Worm (Caenorhabditis elegans) whole organism, young adult: Measurements from ENCODE around the gene ZK930.2.

Source experiments
- B0261.1 ChIP-seq: sonication (generic microtip); optimal IDR thresholded peaks from 2 replicates; lab custom pipeline; 2016; ENCODE audit warnings: mild to moderate bottlenecking, missing genetic modification characterization, moderate library complexity, missing compliant biosample characterization
- B0336.3 ChIP-seq: fragments of 200-800 bp; sonication (Bioruptor generic); IDR thresholded peaks from 2 replicates; pipeline ENCODE4 v1.3.6; 2022; ENCODE audit warnings: missing genetic modification characterization, missing compliant biosample characterization
- C06A6.2 ChIP-seq: fragments of 200-800 bp; sonication (Bioruptor generic); conservative IDR thresholded peaks from 2 replicates; pipeline ENCODE4 v1.3.6; 2022; ENCODE audit warnings: missing genetic modification characterization, missing compliant biosample characterization
- C17E4.6 ChIP-seq: fragments of 200-800 bp; sonication (Bioruptor generic); IDR thresholded peaks from 2 replicates; pipeline ENCODE4 v1.3.6; 2022; ENCODE audit warnings: missing genetic modification reagents, missing genetic modification characterization, missing compliant biosample characterization
- D2030.7 ChIP-seq: fragments of 200-800 bp; sonication (Bioruptor generic); IDR thresholded peaks from 2 replicates; pipeline ENCODE4 v1.3.6; 2022; ENCODE audit warnings: missing genetic modification reagents, missing genetic modification characterization, missing compliant biosample characterization
- F10E7.11 ChIP-seq: sonication (generic microtip); optimal IDR thresholded peaks from 2 replicates; lab custom pipeline; 2017; ENCODE audit warnings: mild to moderate bottlenecking, missing genetic modification characterization, moderate library complexity, missing compliant biosample characterization
- F22D6.2 ChIP-seq: sonication (generic microtip); optimal IDR thresholded peaks from 2 replicates; lab custom pipeline; 2016; ENCODE audit warnings: mild to moderate bottlenecking, missing genetic modification characterization, missing compliant biosample characterization
- F33H1.4 ChIP-seq: fragments of 200-800 bp; sonication (Bioruptor generic); IDR thresholded peaks from 2 replicates; pipeline ENCODE4 v1.3.6; 2022; ENCODE audit warnings: missing genetic modification reagents, missing genetic modification characterization, missing compliant biosample characterization
- F39B2.1 ChIP-seq: fragments of 200-800 bp; sonication (Bioruptor generic); IDR thresholded peaks from 2 replicates; pipeline ENCODE4 v1.3.6; 2022; ENCODE audit warnings: missing genetic modification reagents, missing genetic modification characterization, missing compliant biosample characterization
- F49E8.2 ChIP-seq: sonication (generic microtip); optimal IDR thresholded peaks from 3 replicates; lab custom pipeline; 2017; ENCODE audit warnings: missing genetic modification characterization, mild to moderate bottlenecking, missing compliant biosample characterization, antibody characterized with exemption, moderate library complexity; ENCODE audit not compliant: insufficient read depth
- F52B5.7 ChIP-seq: sonication (generic microtip); optimal IDR thresholded peaks from 2 replicates; lab custom pipeline; 2016; ENCODE audit warnings: mild to moderate bottlenecking, missing genetic modification characterization, missing compliant biosample characterization
- F57A8.1 ChIP-seq: fragments of 200-800 bp; sonication (Bioruptor generic); optimal IDR thresholded peaks from 2 replicates; lab custom pipeline; 2018; ENCODE audit warnings: mild to moderate bottlenecking, missing genetic modification characterization, moderate library complexity, missing compliant biosample characterization
- K11D2.4 ChIP-seq: fragments of 200-800 bp; sonication (Bioruptor generic); IDR thresholded peaks from 2 replicates; pipeline ENCODE4 v1.3.6; 2022; ENCODE audit warnings: missing genetic modification reagents, missing genetic modification characterization, missing compliant biosample characterization
- Y53F4B.3 ChIP-seq: fragments of 200-800 bp; sonication (Bioruptor generic); IDR thresholded peaks from 2 replicates; pipeline ENCODE4 v1.3.6; 2022; ENCODE audit warnings: missing genetic modification reagents, missing genetic modification characterization, missing compliant biosample characterization
- Y53G8AR.9 ChIP-seq: fragments of 200-800 bp; sonication (Bioruptor generic); conservative IDR thresholded peaks from 2 replicates; pipeline ENCODE4 v1.3.6; 2022; ENCODE audit warnings: missing genetic modification reagents, missing genetic modification characterization, missing compliant biosample characterization
- Y95B8A.8 ChIP-seq: fragments of 200-800 bp; sonication (Bioruptor generic); IDR thresholded peaks from 2 replicates; pipeline ENCODE4 v1.3.6; 2022; ENCODE audit warnings: missing genetic modification reagents, missing genetic modification characterization, missing compliant biosample characterization
- ama-1 ChIP-seq, 3 experiments: fragments of 150-350 bp in 1 of 3; sonication (generic microtip) in 2 of 3; optimal IDR thresholded peaks; 2 replicates each; lab custom pipeline; 2014 to 2018; ENCODE audit warnings: missing biosample characterization in 2 of 3, missing genetic modification characterization in 2 of 3, missing genetic modification reagents in 2 of 3
- attf-5 ChIP-seq: fragments of 200-800 bp; sonication (Bioruptor generic); optimal IDR thresholded peaks from 2 replicates; lab custom pipeline; 2018; ENCODE audit warnings: mild to moderate bottlenecking, missing genetic modification characterization, missing compliant biosample characterization
- bed-2 ChIP-seq: fragments of 200-800 bp; sonication (Bioruptor generic); IDR thresholded peaks from 2 replicates; pipeline ENCODE4 v1.3.6; 2022; ENCODE audit warnings: missing genetic modification reagents, missing genetic modification characterization, missing compliant biosample characterization
- ceh-79 ChIP-seq: sonication (generic microtip); optimal IDR thresholded peaks from 2 replicates; lab custom pipeline; 2017; ENCODE audit warnings: mild to moderate bottlenecking, missing genetic modification characterization, missing compliant biosample characterization
- ceh-91 ChIP-seq: fragments of 200-800 bp; sonication (Bioruptor generic); IDR thresholded peaks from 2 replicates; pipeline ENCODE4 v1.3.6; 2022; ENCODE audit warnings: missing genetic modification reagents, missing genetic modification characterization, missing compliant biosample characterization
- chd-7 ChIP-seq: sonication (generic microtip); optimal IDR thresholded peaks from 2 replicates; lab custom pipeline; 2016; ENCODE audit warnings: mild to moderate bottlenecking, missing genetic modification characterization, moderate library complexity, missing compliant biosample characterization
- die-1 ChIP-seq: sonication (generic microtip); optimal IDR thresholded peaks from 2 replicates; lab custom pipeline; 2016; ENCODE audit warnings: missing genotype, mild to moderate bottlenecking, missing genetic modification characterization, missing compliant biosample characterization
- dpff-1 ChIP-seq: sonication (generic microtip); optimal IDR thresholded peaks from 2 replicates; lab custom pipeline; 2017; ENCODE audit warnings: mild to moderate bottlenecking, missing genetic modification characterization, missing compliant biosample characterization
- dpl-1 ChIP-seq: fragments of 150-350 bp; optimal IDR thresholded peaks from 2 replicates; lab custom pipeline; 2014; ENCODE audit warnings: missing biosample characterization, missing genetic modification reagents, missing genetic modification characterization
- egl-44 ChIP-seq: fragments of 200-800 bp; sonication (Bioruptor generic); IDR thresholded peaks from 2 replicates; pipeline ENCODE4 v1.3.6; 2022; ENCODE audit warnings: missing genetic modification reagents, missing genetic modification characterization, missing compliant biosample characterization
- egrh-3 ChIP-seq: fragments of 200-800 bp; sonication (Bioruptor generic); IDR thresholded peaks from 2 replicates; pipeline ENCODE4 v1.3.6; 2022; ENCODE audit warnings: missing genetic modification reagents, missing genetic modification characterization, missing compliant biosample characterization
- ekl-4 ChIP-seq: fragments of 200-800 bp; sonication (Bioruptor generic); IDR thresholded peaks from 2 replicates; pipeline ENCODE4 v1.3.6; 2022; ENCODE audit warnings: missing genetic modification reagents, missing genetic modification characterization, missing compliant biosample characterization
- hmg-20 ChIP-seq: fragments of 200-800 bp; sonication (Bioruptor generic); IDR thresholded peaks from 2 replicates; pipeline ENCODE4 v1.3.6; 2022; ENCODE audit warnings: missing genetic modification reagents, missing genetic modification characterization, missing compliant biosample characterization
- hsf-1 ChIP-seq: fragments of 200-800 bp; sonication (Bioruptor generic); IDR thresholded peaks from 2 replicates; pipeline ENCODE4 v1.3.6; 2022; ENCODE audit warnings: missing genetic modification reagents, missing genetic modification characterization, missing compliant biosample characterization
- lag-1 ChIP-seq: fragments of 200-800 bp; sonication (Bioruptor generic); IDR thresholded peaks from 2 replicates; pipeline ENCODE4 v1.3.6; 2022; ENCODE audit warnings: missing genetic modification reagents, missing genetic modification characterization, missing compliant biosample characterization
- let-607 ChIP-seq, 2 experiments: fragments of 200-800 bp in 1 of 2; sonication (Bioruptor generic) in 1 of 2; sonication (generic microtip) in 1 of 2; optimal IDR thresholded peaks; 2 replicates each; lab custom pipeline; 2016 to 2018; ENCODE audit warnings: mild to moderate bottlenecking in 2 of 2, missing compliant biosample characterization in 2 of 2, missing genetic modification characterization in 2 of 2, moderate library complexity in 2 of 2, missing genotype in 1 of 2
- lin-40 ChIP-seq: sonication (generic microtip); optimal IDR thresholded peaks from 2 replicates; lab custom pipeline; 2016; ENCODE audit warnings: missing genetic modification characterization, mild to moderate bottlenecking, missing compliant biosample characterization, missing genotype, missing genetic modification reagents
- lsy-27 ChIP-seq: sonication (generic microtip); optimal IDR thresholded peaks from 2 replicates; lab custom pipeline; 2017; ENCODE audit warnings: missing genetic modification characterization, mild to moderate bottlenecking, missing compliant biosample characterization, antibody characterized with exemption, missing genotype, borderline replicate concordance; ENCODE audit not compliant: insufficient read depth
- madf-10 ChIP-seq: sonication (generic microtip); optimal IDR thresholded peaks from 2 replicates; lab custom pipeline; 2016; ENCODE audit warnings: mild to moderate bottlenecking, missing genetic modification characterization, missing compliant biosample characterization
- madf-3 ChIP-seq: fragments of 200-800 bp; sonication (Bioruptor generic); IDR thresholded peaks from 2 replicates; pipeline ENCODE4 v1.3.6; 2022; ENCODE audit warnings: missing genetic modification reagents, missing genetic modification characterization, missing compliant biosample characterization
- mes-4 ChIP-seq: sonication (generic microtip); optimal IDR thresholded peaks from 2 replicates; lab custom pipeline; 2016; ENCODE audit warnings: missing genotype, missing genetic modification characterization, missing compliant biosample characterization
- nfya-1 ChIP-seq: sonication (generic microtip); optimal IDR thresholded peaks from 2 replicates; lab custom pipeline; 2017; ENCODE audit warnings: antibody characterized with exemption, missing compliant biosample characterization, missing genetic modification characterization, borderline replicate concordance; ENCODE audit not compliant: insufficient read depth
- nfyb-1 ChIP-seq: fragments of 200-800 bp; sonication (Bioruptor generic); IDR thresholded peaks from 2 replicates; pipeline ENCODE4 v1.3.6; 2022; ENCODE audit warnings: missing genetic modification reagents, missing genetic modification characterization, missing compliant biosample characterization
- nhr-120 ChIP-seq: fragments of 200-800 bp; sonication (Bioruptor generic); IDR thresholded peaks from 2 replicates; pipeline ENCODE4 v1.3.6; 2022; ENCODE audit warnings: missing genetic modification characterization, missing compliant biosample characterization
- nhr-90 ChIP-seq: sonication (generic microtip); optimal IDR thresholded peaks from 2 replicates; lab custom pipeline; 2016; ENCODE audit warnings: missing genotype, mild to moderate bottlenecking, missing genetic modification characterization, missing compliant biosample characterization
- pha-4 ChIP-seq: fragments of 150-350 bp; sonication (generic microtip); optimal IDR thresholded peaks from 2 replicates; lab custom pipeline; 2014; ENCODE audit warnings: missing biosample characterization, missing genetic modification reagents, missing genetic modification characterization
- rcor-1 ChIP-seq: fragments of 200-800 bp; sonication (Bioruptor generic); IDR thresholded peaks from 2 replicates; pipeline ENCODE4 v1.3.6; 2022; ENCODE audit warnings: missing genetic modification reagents, missing genetic modification characterization, missing compliant biosample characterization
- repo-1 ChIP-seq: sonication (generic microtip); optimal IDR thresholded peaks from 2 replicates; lab custom pipeline; 2017; ENCODE audit warnings: mild to moderate bottlenecking, missing genetic modification characterization, missing compliant biosample characterization
- snpc-1.1 ChIP-seq: sonication (generic microtip); optimal IDR thresholded peaks from 2 replicates; lab custom pipeline; 2017; ENCODE audit warnings: missing genetic modification characterization, mild to moderate bottlenecking, missing compliant biosample characterization, antibody characterized with exemption, moderate library complexity, missing genotype, missing genetic modification reagents; ENCODE audit not compliant: insufficient read depth
- zfh-2 ChIP-seq: fragments of 200-800 bp; sonication (Bioruptor generic); conservative IDR thresholded peaks from 2 replicates; pipeline ENCODE4 v1.3.6; 2022; ENCODE audit warnings: missing genetic modification reagents, missing genetic modification characterization, missing compliant biosample characterization
- ztf-25 ChIP-seq: fragments of 200-800 bp; sonication (Bioruptor generic); IDR thresholded peaks from 2 replicates; pipeline ENCODE4 v1.3.6; 2022; ENCODE audit warnings: missing genetic modification reagents, missing genetic modification characterization, missing compliant biosample characterization

Gene ZK930.2

DNA sequence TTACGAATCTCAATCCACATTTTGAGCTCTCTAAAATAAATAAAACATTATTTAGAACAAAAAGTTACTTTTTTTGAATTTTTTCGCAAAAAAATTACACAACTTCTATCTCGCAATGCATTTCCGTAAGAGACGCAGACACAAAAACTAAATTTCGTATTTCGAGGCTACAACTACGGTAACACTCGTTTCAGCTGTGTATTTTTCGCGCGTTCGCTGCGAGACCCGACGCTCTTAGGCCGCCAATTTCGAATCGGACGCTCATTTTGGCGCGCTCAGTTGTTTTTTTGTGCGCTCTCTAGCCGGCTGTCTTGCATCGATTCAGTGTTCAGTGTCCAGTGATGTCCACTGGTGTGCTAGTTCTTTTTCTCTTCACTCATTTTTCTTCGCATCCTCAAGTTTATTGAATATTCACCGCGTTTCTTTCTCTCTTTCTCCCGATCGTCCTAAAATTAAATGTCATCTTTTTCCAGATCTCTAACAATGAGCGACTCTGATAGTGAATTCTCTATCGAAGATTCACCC lies 18.5 kb downstream of the ZK930.2 start, which contains the start of the genes npp-3 and top-2 (continued):
- TF ChIP-seq ceh-79 (tag; lab: Kevin White, UChicago) (no peak), F33H1.4 (peak; percentile 99), F22D6.2 (tag; lab: Kevin White, UChicago) (no peak), snpc-1.1 (tag; lab: Kevin White, UChicago) (peak; percentile 39), attf-5 (GFP tag; lab: Kevin White, UChicago) (peak; percentile 97), Y53F4B.3 (GFP tag; lab: Robert Waterston, UW) (no peak), lin-40 (no peak), zfh-2 (GFP tag; lab: Robert Waterston, UW) (peak; percentile 79), Y53G8AR.9 (GFP tag; lab: Robert Waterston, UW) (peak; percentile 83), pha-4 (no peak), F10E7.11 (tag; lab: Kevin White, UChicago) (no peak), egl-44 (GFP tag; lab: Robert Waterston, UW) (0 out of 2 replicates have a peak, but pooled peaks have one; percentile 27), bed-2 (no peak), F49E8.2 (peak; percentile 91), lsy-27 (tag; lab: Kevin White, UChicago) (no peak), C17E4.6 (GFP tag; lab: Robert Waterston, UW) (peak; percentile 97), die-1 (tag; lab: Kevin White, UChicago) (peak; percentile 30), hmg-20 (GFP tag; lab: Robert Waterston, UW) (peak; percentile 79; the same call in 1 of the 2 replicates), K11D2.4 (GFP tag; lab: Robert Waterston, UW) (peak; percentile 76), dpff-1 (no peak), B0336.3 (GFP tag; lab: Robert Waterston, UW) (peak; percentile 96), nhr-90 (tag; lab: Kevin White, UChicago) (no peak), egrh-3 (GFP tag; lab: Robert Waterston, UW) (0 out of 2 replicates have a peak, but pooled peaks have one; percentile 36), ceh-91 (GFP tag; lab: Robert Waterston, UW) (peak; percentile 98), chd-7 (tag; lab: Kevin White, UChicago) (peak; percentile 35), nfyb-1 (GFP tag; lab: Robert Waterston, UW) (peak; percentile 97), rcor-1 (GFP tag; lab: Robert Waterston, UW) (peak; percentile 95), ekl-4 (GFP tag; lab: Robert Waterston, UW) (peak; percentile 98), mes-4 (tag; lab: Kevin White, UChicago) (no peak), dpl-1 (GFP tag; lab: Kevin White, UChicago) (peak; percentile 99), madf-3 (GFP tag; lab: Robert Waterston, UW) (peak; percentile 96), madf-10 (tag; lab: Kevin White, UChicago) (peak; percentile 88), nhr-120 (no peak), let-607 (tag; optimal IDR thresholded peaks at IDR 0.05; lab: Kevin White, UChicago) (peak; percentile 13 to 67), ztf-25 (GFP tag; lab: Robert Waterston, UW) (0 out of 2 replicates have a peak, but pooled peaks have one; percentile 11), C06A6.2 (GFP tag; lab: Robert Waterston, UW) (peak; percentile 70), B0261.1 (tag; lab: Kevin White, UChicago) (no peak), ama-1 (optimal IDR thresholded peaks at IDR 0.05; lab: Kevin White, UChicago) (no peak), ama-1 (GFP tag; optimal IDR thresholded peaks at IDR 0.05; lab: Kevin White, UChicago) (no peak), lag-1 (GFP tag; lab: Robert Waterston, UW) (no peak), nfya-1 (tag; lab: Kevin White, UChicago) (no peak), D2030.7 (peak; percentile 96), Y95B8A.8 (GFP tag; lab: Robert Waterston, UW) (peak; percentile 90), F57A8.1 (GFP tag; lab: Kevin White, UChicago) (no peak), F52B5.7 (tag; lab: Kevin White, UChicago) (no peak), repo-1 (tag; lab: Kevin White, UChicago) (peak; percentile 78), F39B2.1 (GFP tag; lab: Robert Waterston, UW) (peak; percentile 59; the same call in 1 of the 2 replicates), hsf-1 (GFP tag; lab: Robert Waterston, UW) (peak; percentile 90)
